Worm (Caenorhabditis elegans) whole organism, L2 larva: Measurements from ENCODE around the gene C38C3.6.

Experiments
- C34F6.9 ChIP-seq: fragments of 150-350 bp; optimal IDR thresholded peaks from 2 replicates; lab custom pipeline; 2014; ENCODE audit warnings: missing biosample characterization, missing genetic modification characterization
- F13H6.1 ChIP-seq: sonication (generic microtip); optimal IDR thresholded peaks from 2 replicates; lab custom pipeline; 2016; ENCODE audit warnings: missing genetic modification characterization, missing compliant biosample characterization
- R02D3.7 ChIP-seq: fragments of 150-350 bp; optimal IDR thresholded peaks from 2 replicates; lab custom pipeline; 2014; ENCODE audit warnings: missing biosample characterization, missing genetic modification characterization
- Y55F3AM.14 ChIP-seq: fragments of 200-800 bp; sonication (Bioruptor generic); optimal IDR thresholded peaks from 2 replicates; lab custom pipeline; 2018; ENCODE audit warnings: mild to moderate bottlenecking, missing genetic modification characterization, missing compliant biosample characterization
- alr-1 ChIP-seq: fragments of 150-350 bp; optimal IDR thresholded peaks from 2 replicates; lab custom pipeline; 2014; ENCODE audit warnings: missing biosample characterization, missing genetic modification characterization
- aly-2 ChIP-seq: fragments of 150-350 bp; optimal IDR thresholded peaks from 2 replicates; lab custom pipeline; 2014; ENCODE audit warnings: missing biosample characterization, missing genetic modification characterization
- ama-1 ChIP-seq: fragments of 150-350 bp; optimal IDR thresholded peaks from 2 replicates; lab custom pipeline; 2018; ENCODE audit warnings: inconsistent platforms
- blmp-1 ChIP-seq: sonication (generic microtip); optimal IDR thresholded peaks from 2 replicates; lab custom pipeline; 2017; ENCODE audit warnings: missing genetic modification characterization, mild to moderate bottlenecking, missing compliant biosample characterization, antibody characterized with exemption, moderate library complexity; ENCODE audit not compliant: insufficient read depth
- ceh-16 ChIP-seq: fragments of 150-350 bp; optimal IDR thresholded peaks from 2 replicates; lab custom pipeline; 2014; ENCODE audit warnings: missing biosample characterization, missing genetic modification characterization
- ceh-82 ChIP-seq: fragments of 150-350 bp; optimal IDR thresholded peaks from 2 replicates; lab custom pipeline; 2014; ENCODE audit warnings: missing biosample characterization, missing genetic modification characterization
- crh-2 ChIP-seq: sonication (generic microtip); optimal IDR thresholded peaks from 2 replicates; lab custom pipeline; 2017; ENCODE audit warnings: missing biosample characterization, missing genetic modification characterization
- dmd-4 ChIP-seq: sonication (generic microtip); optimal IDR thresholded peaks from 2 replicates; lab custom pipeline; 2017; ENCODE audit warnings: missing biosample characterization, missing genetic modification characterization
- egl-27 ChIP-seq: sonication (generic microtip); optimal IDR thresholded peaks from 3 replicates; lab custom pipeline; 2017; ENCODE audit warnings: missing biosample characterization, missing genetic modification reagents, missing genetic modification characterization
- elt-1 ChIP-seq: fragments of 150-350 bp; optimal IDR thresholded peaks from 2 replicates; lab custom pipeline; 2014; ENCODE audit warnings: missing biosample characterization, missing genetic modification characterization
- elt-3 ChIP-seq: sonication (generic microtip); optimal IDR thresholded peaks from 2 replicates; lab custom pipeline; 2017; ENCODE audit warnings: missing biosample characterization, missing genetic modification characterization
- fos-1 ChIP-seq: fragments of 150-350 bp; optimal IDR thresholded peaks from 2 replicates; lab custom pipeline; 2014; ENCODE audit warnings: missing biosample characterization, missing genetic modification characterization
- gmeb-1 ChIP-seq: fragments of 150-350 bp; optimal IDR thresholded peaks from 2 replicates; lab custom pipeline; 2014; ENCODE audit warnings: missing biosample characterization, missing genetic modification characterization
- lin-39 ChIP-seq: fragments of 150-350 bp; optimal IDR thresholded peaks from 2 replicates; lab custom pipeline; 2014; ENCODE audit warnings: missing biosample characterization, missing genetic modification reagents, missing genetic modification characterization
- lsy-2 ChIP-seq, 2 experiments: fragments of 150-350 bp in 1 of 2; sonication (generic microtip) in 1 of 2; optimal IDR thresholded peaks; 2 replicates each; lab custom pipeline; 2014 to 2017; ENCODE audit warnings: missing biosample characterization in 2 of 2, missing genetic modification characterization in 2 of 2
- mab-5 ChIP-seq: fragments of 150-350 bp; optimal IDR thresholded peaks from 2 replicates; lab custom pipeline; 2014; ENCODE audit warnings: missing biosample characterization, missing genetic modification characterization
- mbf-1 ChIP-seq: sonication (generic microtip); optimal IDR thresholded peaks from 2 replicates; lab custom pipeline; 2017; ENCODE audit warnings: missing biosample characterization, missing genetic modification characterization
- nhr-11 ChIP-seq: fragments of 150-350 bp; optimal IDR thresholded peaks from 2 replicates; lab custom pipeline; 2014; ENCODE audit warnings: missing biosample characterization, missing genetic modification characterization
- nhr-12 ChIP-seq: fragments of 150-350 bp; optimal IDR thresholded peaks from 2 replicates; lab custom pipeline; 2014; ENCODE audit warnings: missing biosample characterization, missing genetic modification characterization
- nhr-21 ChIP-seq: fragments of 150-350 bp; optimal IDR thresholded peaks from 2 replicates; lab custom pipeline; 2014; ENCODE audit warnings: missing biosample characterization, missing genetic modification characterization
- nhr-23 ChIP-seq: fragments of 150-350 bp; optimal IDR thresholded peaks from 2 replicates; lab custom pipeline; 2014; ENCODE audit warnings: missing biosample characterization, missing genetic modification reagents, missing genetic modification characterization
- nhr-237 ChIP-seq: fragments of 150-350 bp; optimal IDR thresholded peaks from 2 replicates; lab custom pipeline; 2014; ENCODE audit warnings: missing biosample characterization, missing genetic modification characterization
- nhr-77 ChIP-seq: fragments of 150-350 bp; optimal IDR thresholded peaks from 2 replicates; lab custom pipeline; 2014; ENCODE audit warnings: missing biosample characterization, missing genetic modification characterization
- peb-1 ChIP-seq: fragments of 150-350 bp; optimal IDR thresholded peaks from 2 replicates; lab custom pipeline; 2014; ENCODE audit warnings: missing biosample characterization, missing genetic modification characterization
- skn-1 ChIP-seq: sonication (generic microtip); optimal IDR thresholded peaks from 2 replicates; lab custom pipeline; 2017; ENCODE audit warnings: missing biosample characterization, missing genetic modification characterization
- snpc-4 ChIP-seq: fragments of 150-350 bp; optimal IDR thresholded peaks from 2 replicates; lab custom pipeline; 2014; ENCODE audit warnings: missing biosample characterization, missing genetic modification characterization
- unc-39 ChIP-seq: fragments of 150-350 bp; optimal IDR thresholded peaks from 2 replicates; lab custom pipeline; 2014; ENCODE audit warnings: missing biosample characterization, missing genetic modification characterization
- unc-55 ChIP-seq: fragments of 150-350 bp; sonication (generic microtip); optimal IDR thresholded peaks from 3 replicates; lab custom pipeline; 2014; ENCODE audit warnings: missing biosample characterization, missing genetic modification reagents, missing genetic modification characterization
- unc-62 ChIP-seq: fragments of 150-350 bp; optimal IDR thresholded peaks from 2 replicates; lab custom pipeline; 2014; ENCODE audit warnings: missing biosample characterization, missing genetic modification reagents, missing genetic modification characterization
- zag-1 ChIP-seq: fragments of 150-350 bp; optimal IDR thresholded peaks from 2 replicates; lab custom pipeline; 2014; ENCODE audit warnings: missing biosample characterization, missing genetic modification characterization
- ztf-4 ChIP-seq: fragments of 150-350 bp; optimal IDR thresholded peaks from 2 replicates; lab custom pipeline; 2014; ENCODE audit warnings: missing biosample characterization, missing genetic modification characterization

The C38C3.6 gene

DNA sequence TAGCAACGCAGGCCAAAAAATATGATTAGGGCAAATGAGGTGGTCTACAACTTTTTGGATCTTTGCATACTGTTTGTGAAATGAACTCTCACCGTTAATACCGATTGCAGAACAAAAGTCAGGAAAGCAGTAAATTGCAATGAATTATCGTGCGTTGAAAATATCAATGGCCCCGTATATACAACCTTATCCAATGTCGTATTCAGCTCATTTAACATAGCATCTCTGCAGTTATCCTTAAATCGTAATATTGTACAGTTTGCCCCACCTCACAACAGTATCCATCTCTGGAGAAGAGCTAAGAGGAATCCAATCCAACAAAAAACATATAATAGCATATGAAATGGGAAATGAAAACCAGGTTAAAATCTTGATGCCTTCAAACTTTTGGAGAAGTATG, 41.0 kb upstream of the C38C3.6 start:
- TF ChIP-seq ztf-4 (tag; lab: Kevin White, UChicago) (no peak), unc-62 (GFP tag; lab: Kevin White, UChicago) (no peak), Y55F3AM.14 (no peak), ceh-16 (tag; lab: Kevin White, UChicago) (no peak), fos-1 (tag; lab: Kevin White, UChicago) (no peak), nhr-21 (no peak), mab-5 (tag; lab: Kevin White, UChicago) (no peak), nhr-237 (tag; lab: Kevin White, UChicago) (no peak), unc-39 (no peak), F13H6.1 (tag; lab: Kevin White, UChicago) (no peak), egl-27 (tag; lab: Kevin White, UChicago) (no peak), R02D3.7 (tag; lab: Kevin White, UChicago) (no peak), skn-1 (tag; lab: Kevin White, UChicago) (no peak), elt-1 (tag; lab: Kevin White, UChicago) (no peak), unc-55 (no peak)

DNA sequence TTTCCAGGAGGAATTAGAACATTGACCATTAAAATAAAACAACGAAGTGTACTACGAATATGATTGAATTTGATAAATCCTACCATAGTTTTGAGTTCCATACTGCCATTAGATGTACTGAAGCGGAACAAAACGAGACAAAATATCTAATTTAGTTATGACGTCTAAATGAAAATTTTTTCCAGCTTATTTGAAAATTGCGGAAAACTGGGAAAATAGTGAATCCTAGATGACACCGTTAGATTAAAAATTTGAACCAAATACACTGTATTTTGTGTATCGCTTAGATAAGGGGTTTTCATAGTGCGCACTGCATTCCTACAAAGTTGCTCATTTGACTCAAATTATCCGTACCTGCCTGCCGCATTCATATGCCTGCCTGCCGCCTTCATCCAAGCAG, 39.7 kb upstream of the C38C3.6 start, which contains the start of gene K02H11.4:
Gene K02H11.4 (minus strand): TSS at position 101 of the 400 bp plus-strand sequence.
- TF ChIP-seq unc-55: no peak
- TF ChIP-seq ama-1 (lab: Kevin White, UChicago): no peak
- TF ChIP-seq elt-1 (tag; lab: Kevin White, UChicago): no peak
- no peak for TF ChIP-seq C34F6.9 (tag; lab: Kevin White, UChicago)
- no peak for TF ChIP-seq mab-5 (tag; lab: Kevin White, UChicago)
- no peak for TF ChIP-seq zag-1 (tag; lab: Kevin White, UChicago)
- TF ChIP-seq nhr-77 (tag; lab: Kevin White, UChicago): no peak
- no peak for TF ChIP-seq peb-1 (tag; lab: Kevin White, UChicago)
- TF ChIP-seq ceh-82 (tag; lab: Kevin White, UChicago): no peak
- no peak for TF ChIP-seq F13H6.1 (tag; lab: Kevin White, UChicago)
- no peak for TF ChIP-seq nhr-21
- TF ChIP-seq crh-2: no peak
- TF ChIP-seq elt-3 (tag; lab: Kevin White, UChicago): no peak
- no peak for TF ChIP-seq alr-1 (tag; lab: Kevin White, UChicago)

DNA sequence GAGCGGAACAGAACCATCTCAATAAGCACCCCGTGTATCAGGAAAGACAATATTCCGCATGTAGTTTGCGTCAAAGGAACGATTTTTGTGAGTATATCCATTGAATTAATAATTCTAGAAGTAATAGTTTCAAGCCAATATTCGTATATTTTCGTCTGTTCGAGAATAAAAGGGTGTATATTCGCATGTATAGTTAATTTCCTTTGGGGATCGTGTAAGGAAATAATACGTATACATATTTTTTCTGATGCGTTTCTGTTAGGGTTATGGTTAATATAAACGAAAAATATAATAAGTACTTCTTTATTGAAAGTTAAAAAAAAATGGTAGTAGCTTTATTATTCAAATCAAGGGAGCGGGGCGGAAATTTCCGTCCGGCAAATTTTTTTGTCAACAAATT, 36.6 kb upstream of the C38C3.6 start, which contains the start of gene str-236:
Gene str-236 (minus strand): TSS at position 101 of the 400 bp plus-strand sequence.
- TF ChIP-seq unc-39 (no peak), ceh-16 (tag; lab: Kevin White, UChicago) (no peak), nhr-12 (tag; lab: Kevin White, UChicago) (no peak), zag-1 (tag; lab: Kevin White, UChicago) (no peak), unc-55 (no peak), elt-3 (tag; lab: Kevin White, UChicago) (no peak), ceh-82 (tag; lab: Kevin White, UChicago) (no peak), blmp-1 (tag; lab: Kevin White, UChicago) (no peak), R02D3.7 (tag; lab: Kevin White, UChicago) (no peak), lin-39 (tag; lab: Kevin White, UChicago) (no peak), nhr-11 (no peak), dmd-4 (tag; lab: Kevin White, UChicago) (no peak), ama-1 (lab: Kevin White, UChicago) (no peak), aly-2 (tag; lab: Kevin White, UChicago) (no peak), mab-5 (tag; lab: Kevin White, UChicago) (no peak), Y55F3AM.14 (no peak), nhr-77 (tag; lab: Kevin White, UChicago) (no peak), gmeb-1 (tag; lab: Kevin White, UChicago) (no peak), lsy-2 (tag; optimal IDR thresholded peaks at IDR 0.05; lab: Kevin White, UChicago) (no peak)

DNA sequence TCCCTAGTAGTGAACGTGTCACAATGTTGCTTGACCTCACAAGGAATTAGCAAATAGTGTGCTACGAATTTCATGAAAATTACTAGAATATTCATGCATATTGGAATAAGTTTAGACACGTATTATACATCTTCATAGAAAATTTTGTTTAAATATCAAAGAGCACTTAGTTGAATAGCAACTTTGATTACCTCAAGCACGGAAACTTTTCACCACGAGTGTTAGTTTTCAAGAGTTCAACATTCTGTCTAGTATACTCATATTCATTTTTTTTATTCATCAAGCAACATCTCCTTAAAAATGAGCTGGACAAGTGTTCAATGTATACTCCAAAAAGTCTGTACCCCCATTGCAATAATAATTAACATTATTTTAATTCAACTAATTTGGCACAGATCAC, 31.1 kb upstream of the C38C3.6 start, which contains the start of gene str-243:
Gene str-243 (plus strand): TSS at position 301 of the 400 bp plus-strand sequence.
- TF ChIP-seq unc-39 (no peak), unc-55 (no peak), mbf-1 (tag; lab: Kevin White, UChicago) (no peak), elt-3 (tag; lab: Kevin White, UChicago) (no peak), zag-1 (tag; lab: Kevin White, UChicago) (no peak), unc-62 (GFP tag; lab: Kevin White, UChicago) (no peak), F13H6.1 (tag; lab: Kevin White, UChicago) (no peak), fos-1 (tag; lab: Kevin White, UChicago) (no peak)

DNA sequence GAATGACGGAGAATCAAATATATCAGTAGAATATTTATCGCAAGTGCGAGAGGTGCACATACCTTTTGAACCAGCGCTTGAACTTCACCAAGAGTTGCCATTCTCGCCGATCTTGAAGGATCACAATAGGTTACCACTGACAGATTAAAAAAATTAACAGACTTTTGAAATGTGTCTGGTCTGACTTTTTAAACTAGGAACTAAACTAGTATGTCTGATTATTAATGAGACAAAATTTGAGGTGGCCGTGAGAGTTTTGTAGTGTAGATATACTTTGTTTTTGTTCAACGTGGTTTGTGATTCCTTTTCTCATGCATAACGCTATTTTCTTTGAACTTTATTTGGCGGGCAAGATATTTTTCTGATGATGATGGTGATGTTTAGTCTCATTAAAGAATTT, 30.4 kb upstream of the C38C3.6 start, which contains the start of gene str-240:
Gene str-240 (minus strand): TSS at position 101 of the 400 bp plus-strand sequence.
- TF ChIP-seq ama-1 (lab: Kevin White, UChicago) (no peak), C34F6.9 (tag; lab: Kevin White, UChicago) (no peak), snpc-4 (tag; lab: Kevin White, UChicago) (no peak), nhr-23 (tag; lab: Kevin White, UChicago) (no peak)
